Worm (Caenorhabditis elegans) whole organism, mixed stage, embryonic: ENCODE measurements around the gene Y46H3C.7.

ENCODE experiments used
- ces-1 ChIP-seq: fragments of 150-350 bp; optimal IDR thresholded peaks from 2 replicates; lab custom pipeline; 2014; ENCODE audit warnings: missing biosample characterization, missing genetic modification reagents, missing genetic modification characterization
- elt-3 ChIP-seq: fragments of 150-350 bp; optimal IDR thresholded peaks from 2 replicates; lab custom pipeline; 2014; ENCODE audit warnings: missing biosample characterization, missing genetic modification characterization
- ham-2 ChIP-seq: fragments of 200-800 bp; sonication (Bioruptor generic); optimal IDR thresholded peaks from 2 replicates; lab custom pipeline; 2018; ENCODE audit warnings: mild to moderate bottlenecking, missing genetic modification characterization, missing compliant biosample characterization
- mep-1 ChIP-seq: fragments of 150-350 bp; optimal IDR thresholded peaks from 2 replicates; lab custom pipeline; 2017; ENCODE audit warnings: missing biosample characterization, missing genetic modification reagents, missing genetic modification characterization, inconsistent platforms
- nhr-237 ChIP-seq: fragments of 150-350 bp; optimal IDR thresholded peaks from 2 replicates; lab custom pipeline; 2014; ENCODE audit warnings: missing biosample characterization, missing genetic modification characterization
- nhr-76 ChIP-seq: sonication (generic microtip); optimal IDR thresholded peaks from 2 replicates; lab custom pipeline; 2017; ENCODE audit warnings: missing biosample characterization, missing genetic modification characterization
- pha-4 ChIP-seq: fragments of 150-350 bp; optimal IDR thresholded peaks from 2 replicates; lab custom pipeline; 2018; ENCODE audit warnings: missing biosample characterization, missing genetic modification reagents, missing genetic modification characterization
- tbx-8 ChIP-seq: fragments of 200-800 bp; sonication (Bioruptor generic); optimal IDR thresholded peaks from 2 replicates; lab custom pipeline; 2018; ENCODE audit warnings: mild to moderate bottlenecking, missing genetic modification characterization, moderate library complexity, missing compliant biosample characterization
- unc-120 ChIP-seq: sonication (generic microtip); optimal IDR thresholded peaks from 2 replicates; lab custom pipeline; 2017; ENCODE audit warnings: missing genetic modification characterization, missing compliant biosample characterization; ENCODE audit not compliant: poor library complexity, severe bottlenecking
- ztf-11 ChIP-seq: fragments of 150-350 bp; optimal IDR thresholded peaks from 2 replicates; lab custom pipeline; 2014; ENCODE audit warnings: missing biosample characterization, missing genetic modification characterization

DNA sequence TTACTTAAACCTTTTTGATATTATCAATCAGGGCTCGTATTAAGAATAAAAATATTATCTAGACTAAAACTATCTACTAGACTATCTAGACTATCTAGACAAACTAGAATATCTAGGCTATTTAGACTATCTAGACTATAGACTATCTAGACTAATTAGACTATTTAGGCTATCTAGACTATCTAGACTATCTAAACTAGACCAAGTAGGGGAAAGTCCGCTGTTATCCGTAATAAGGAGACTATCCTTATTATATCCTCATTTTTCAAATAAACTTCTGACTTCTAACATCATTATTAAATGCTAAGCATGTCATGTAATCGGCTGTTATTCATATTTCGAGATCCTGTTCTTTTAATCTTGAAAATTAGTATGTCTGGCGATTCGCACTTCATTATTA, 28.1 kb upstream of the Y46H3C.7 start, which contains the start of gene srw-101:
- TF ChIP-seq elt-3 (tag; lab: Kevin White, UChicago) = no peak
- no peak for TF ChIP-seq ztf-11 (tag; lab: Kevin White, UChicago)
- no peak for TF ChIP-seq nhr-237 (tag; lab: Kevin White, UChicago)
- no peak for TF ChIP-seq ces-1 (GFP tag; lab: Kevin White, UChicago)
- TF ChIP-seq unc-120 (tag; lab: Kevin White, UChicago) = no peak
- no peak for TF ChIP-seq tbx-8
- TF ChIP-seq nhr-76 = no peak
- TF ChIP-seq pha-4 (tag; lab: Kevin White, UChicago) = no peak
- TF ChIP-seq mep-1 (tag; lab: Kevin White, UChicago) = no peak
- no peak for TF ChIP-seq ham-2 (GFP tag; lab: Kevin White, UChicago)
